Worm (Caenorhabditis elegans) whole organism, L3 larva: ENCODE measurements around the gene btb-16.

Source experiments
- ama-1 ChIP-seq: fragments of 150-350 bp; optimal IDR thresholded peaks from 2 replicates; lab custom pipeline; 2018
- egl-27 ChIP-seq: sonication (generic microtip); optimal IDR thresholded peaks from 4 replicates; lab custom pipeline; 2017; ENCODE audit warnings: missing biosample characterization, missing genetic modification reagents, missing genetic modification characterization
- fkh-10 ChIP-seq: sonication (generic microtip); optimal IDR thresholded peaks from 2 replicates; lab custom pipeline; 2017; ENCODE audit warnings: missing biosample characterization, missing genetic modification reagents, missing genetic modification characterization
- unc-62 ChIP-seq: fragments of 150-350 bp; sonication (generic microtip); optimal IDR thresholded peaks from 4 replicates; lab custom pipeline; 2014; ENCODE audit warnings: missing biosample characterization, missing genetic modification reagents, missing genetic modification characterization
- zag-1 ChIP-seq: fragments of 150-350 bp; optimal IDR thresholded peaks from 2 replicates; lab custom pipeline; 2014; ENCODE audit warnings: missing biosample characterization, missing genetic modification characterization
- ztf-4 ChIP-seq: fragments of 150-350 bp; optimal IDR thresholded peaks from 2 replicates; lab custom pipeline; 2014; ENCODE audit warnings: missing biosample characterization, missing genetic modification characterization

DNA sequence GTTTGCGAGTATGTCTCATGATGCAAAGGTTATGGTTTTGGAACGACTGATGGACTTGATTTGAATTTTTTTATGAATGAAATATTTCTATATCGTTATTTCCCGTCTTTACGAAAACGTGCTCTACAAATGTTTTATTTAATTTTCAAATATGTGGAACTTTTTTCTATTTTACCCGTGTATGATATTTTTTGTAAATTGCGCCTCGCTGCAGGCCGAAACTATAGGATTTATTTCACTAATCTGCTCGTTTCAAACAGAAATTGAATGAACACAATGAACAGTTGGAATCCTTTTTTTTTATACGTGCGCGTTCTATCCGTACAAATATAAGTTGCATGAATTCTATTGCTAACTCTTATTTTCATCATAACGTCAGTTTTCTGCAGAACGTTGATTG, 1.2 kb downstream of the btb-16 start, which contains the start of gene btb-18:
- no peak for TF ChIP-seq ztf-4 (tag; lab: Kevin White, UChicago)
- TF ChIP-seq egl-27 = no peak
- no peak for TF ChIP-seq unc-62 (GFP tag; lab: Kevin White, UChicago)
- no peak for TF ChIP-seq zag-1 (tag; lab: Kevin White, UChicago)
- no peak for TF ChIP-seq fkh-10 (GFP tag; lab: Kevin White, UChicago)
- no peak for TF ChIP-seq ama-1
